Fruit fly (Drosophila melanogaster): ENCODE results near the gene Alp12.
A peak's percentile ranks its signal among the peaks of the same experiment; 100 is the strongest.

The Alp12 gene

DNA sequence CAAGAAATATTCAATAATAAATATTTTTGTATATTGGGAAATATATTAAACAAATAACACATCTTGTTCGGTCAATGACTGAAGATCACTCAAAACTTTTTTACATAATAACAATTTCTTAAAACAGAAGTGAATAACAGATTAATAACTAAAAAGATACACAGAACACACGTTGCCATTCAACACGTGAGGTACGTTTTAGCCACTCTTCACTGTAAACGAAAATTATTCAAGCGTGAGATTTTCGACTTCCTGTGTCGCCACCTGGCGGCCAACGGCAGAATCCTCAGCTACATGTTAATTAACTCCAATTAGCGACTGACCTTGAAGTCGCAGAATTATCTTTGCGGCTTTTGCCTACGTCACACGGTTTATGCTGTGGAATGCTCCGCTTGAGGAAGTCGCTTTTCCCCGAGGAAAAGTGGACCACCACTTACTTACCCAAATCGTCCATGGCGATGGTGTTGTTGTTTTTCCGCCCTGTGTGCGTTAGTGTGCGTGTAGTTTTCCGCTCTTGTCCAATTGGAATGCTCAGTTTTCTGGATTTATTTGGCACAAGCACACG, 2.0 kb downstream of the Alp12 start:
- TF ChIP-seq cic (GFP tag; optimal IDR thresholded peaks at IDR 0.05) (no peak), Mnt (GFP tag; optimal IDR thresholded peaks at IDR 0.05) (no peak), tj (GFP tag; optimal IDR thresholded peaks at IDR 0.05) (no peak), CG12768 (GFP tag; optimal IDR thresholded peaks at IDR 0.05) (no peak), cnc (optimal IDR thresholded peaks at IDR 0.05) (no peak), CG11617 (GFP tag; optimal IDR thresholded peaks at IDR 0.05) (no peak), CG5204 (GFP tag; optimal IDR thresholded peaks at IDR 0.05) (peak; percentile 10), bab1 (GFP tag; optimal IDR thresholded peaks at IDR 0.05) (no peak), CG7101 (tag; optimal IDR thresholded peaks at IDR 0.05) (peak; percentile 73), CG7045 (GFP tag; optimal IDR thresholded peaks at IDR 0.05) (peak; percentile 32), CG1620 (GFP tag; optimal IDR thresholded peaks at IDR 0.05) (no peak), pad (GFP tag; optimal IDR thresholded peaks at IDR 0.05) (peak; percentile 7), toe (GFP tag; optimal IDR thresholded peaks at IDR 0.05) (no peak), Hr96 (GFP tag; optimal IDR thresholded peaks at IDR 0.05) (no peak), CG14711 (tag; optimal IDR thresholded peaks at IDR 0.05) (peak; percentile 69), Crg-1 (GFP tag; optimal IDR thresholded peaks at IDR 0.05) (peak; percentile 7), CG33017 (tag; optimal IDR thresholded peaks at IDR 0.05) (peak; percentile 61), ovo (GFP tag; optimal IDR thresholded peaks at IDR 0.05) (no peak), Clk (GFP tag; optimal IDR thresholded peaks at IDR 0.05) (no peak), kay (GFP tag; ENCODE audit: borderline replicate concordance) (peak; percentile 61)

DNA sequence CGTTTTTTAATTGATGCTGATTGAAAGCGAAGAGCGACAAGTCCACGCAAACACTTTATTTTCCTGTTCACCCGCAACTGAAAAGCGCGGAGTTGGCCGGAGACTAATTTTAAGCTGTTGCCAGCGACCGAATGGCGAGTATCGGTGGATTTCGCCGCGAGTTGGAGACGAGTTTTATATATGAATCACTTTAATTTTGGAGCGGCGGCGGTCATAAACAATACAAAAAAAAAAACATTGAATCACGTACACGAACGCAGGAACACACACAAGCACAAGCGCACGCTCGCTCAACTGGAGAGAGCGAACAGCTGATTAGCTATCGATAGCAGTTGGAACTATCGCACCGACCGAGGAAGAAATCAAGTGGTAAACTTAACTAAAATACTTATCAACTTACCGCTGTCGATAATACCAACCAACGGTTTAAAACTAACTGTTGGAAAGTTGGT, 2.5 kb downstream of the Alp12 start, which contains the start of gene Pax:
Pax (minus strand) TSS at position 267 of the 452 bp plus-strand sequence.
- TF ChIP-seq Clk (GFP tag; optimal IDR thresholded peaks at IDR 0.05) (no peak), Mnt (GFP tag; optimal IDR thresholded peaks at IDR 0.05) (peak; percentile 58), cic (GFP tag; optimal IDR thresholded peaks at IDR 0.05) (peak; percentile 46), Crg-1 (GFP tag; optimal IDR thresholded peaks at IDR 0.05) (no peak), tj (GFP tag; optimal IDR thresholded peaks at IDR 0.05) (peak; percentile 75), kay (GFP tag; ENCODE audit: borderline replicate concordance) (peak; percentile 90), pad (GFP tag; optimal IDR thresholded peaks at IDR 0.05) (no peak), CG33017 (tag; optimal IDR thresholded peaks at IDR 0.05) (peak; percentile 13), bab1 (GFP tag; optimal IDR thresholded peaks at IDR 0.05) (peak; percentile 33)

DNA sequence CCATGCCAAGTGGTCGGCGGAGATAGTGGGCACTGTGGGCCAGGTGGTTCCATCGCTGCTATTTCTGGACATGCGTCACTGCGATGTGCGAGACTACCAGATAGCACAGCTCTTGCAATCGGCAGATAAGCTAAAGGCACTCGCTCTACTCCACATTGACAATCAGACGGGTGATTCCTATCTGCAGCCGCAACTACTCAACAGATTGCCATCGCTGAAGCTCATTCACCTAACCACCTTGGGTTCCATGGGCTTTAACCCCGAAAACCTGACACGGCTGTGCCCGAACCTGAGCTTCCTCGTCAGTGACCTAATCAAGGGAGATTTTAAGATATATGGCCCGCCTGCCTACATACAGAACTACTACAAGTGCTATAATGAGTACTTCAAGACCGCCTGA, 5.9 kb downstream of the Alp12 start:
- peak; percentile 40 for TF ChIP-seq cic (GFP tag; optimal IDR thresholded peaks at IDR 0.05)
- no peak for TF ChIP-seq Hr96 (GFP tag; optimal IDR thresholded peaks at IDR 0.05)

DNA sequence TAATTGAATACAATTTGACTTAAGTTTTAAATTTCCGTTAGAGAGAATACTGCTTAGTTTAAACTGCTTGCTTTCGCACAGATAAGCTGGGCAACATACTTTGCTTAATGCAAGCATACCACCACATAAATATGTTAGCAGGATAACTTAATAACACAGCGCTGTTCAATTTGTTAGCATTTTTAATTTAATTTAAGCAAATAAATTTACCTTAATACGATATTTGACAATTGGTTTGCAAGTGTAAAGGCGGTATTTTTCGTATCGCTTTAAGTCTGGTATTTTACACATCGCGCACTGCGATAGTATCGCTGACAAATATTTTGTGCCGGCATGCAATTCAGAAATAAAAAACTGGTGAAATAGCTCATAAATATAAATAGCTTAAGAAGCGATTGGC, 6.5 kb downstream of the Alp12 start, which contains the start of gene RtcB:
RtcB (plus strand) TSS at position 301 of the 400 bp plus-strand sequence.
- TF ChIP-seq CG12768 (GFP tag; optimal IDR thresholded peaks at IDR 0.05) (no peak), pad (GFP tag; optimal IDR thresholded peaks at IDR 0.05) (no peak), kay (GFP tag; ENCODE audit: borderline replicate concordance) (no peak), bab1 (GFP tag; optimal IDR thresholded peaks at IDR 0.05) (peak; percentile 0), Hr96 (GFP tag; optimal IDR thresholded peaks at IDR 0.05) (no peak), toe (GFP tag; optimal IDR thresholded peaks at IDR 0.05) (no peak), tj (GFP tag; optimal IDR thresholded peaks at IDR 0.05) (peak; percentile 60)

DNA sequence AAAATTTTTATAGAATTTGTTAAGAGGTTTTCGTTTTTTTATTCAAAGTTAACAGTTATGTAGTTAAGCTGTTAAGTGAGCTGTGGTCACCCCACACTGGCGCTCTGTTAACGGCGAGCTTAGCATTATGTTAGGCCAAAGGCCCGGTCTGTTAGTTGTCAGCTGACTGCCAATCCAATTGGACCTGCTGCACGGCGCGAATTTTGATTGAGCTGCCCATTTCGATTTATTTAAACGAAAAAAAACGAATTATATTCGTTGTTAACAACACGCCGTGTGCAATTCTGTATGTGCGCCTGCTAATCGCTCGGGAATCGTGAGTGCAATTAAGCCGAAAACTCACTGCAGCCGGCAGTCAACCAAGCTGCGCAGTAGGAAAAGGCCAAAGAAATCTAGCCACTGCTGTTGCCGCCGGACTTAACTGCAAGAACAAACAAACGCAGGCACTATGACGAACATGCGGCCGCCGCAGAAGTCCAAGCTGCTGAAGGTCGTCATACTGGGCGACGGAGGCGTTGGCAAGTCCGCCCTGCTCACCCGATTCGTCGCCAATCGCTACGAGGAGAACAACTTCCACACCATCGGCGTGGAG, 8.7 kb downstream of the Alp12 start, which contains the start of gene Rab9:
Rab9 (plus strand) TSS at position 151 of the 592 bp plus-strand sequence.
- no peak for TF ChIP-seq CG7045 (GFP tag; optimal IDR thresholded peaks at IDR 0.05)
- TF ChIP-seq CG33017 (tag; optimal IDR thresholded peaks at IDR 0.05): peak; percentile 46
- TF ChIP-seq CG7101 (tag; optimal IDR thresholded peaks at IDR 0.05): peak; percentile 26
- no peak for TF ChIP-seq kay (GFP tag; ENCODE audit: borderline replicate concordance)
- TF ChIP-seq CG1620 (GFP tag; optimal IDR thresholded peaks at IDR 0.05): no peak
- peak; percentile 9 for TF ChIP-seq Crg-1 (GFP tag; optimal IDR thresholded peaks at IDR 0.05)
- TF ChIP-seq CG14711 (tag; optimal IDR thresholded peaks at IDR 0.05): peak; percentile 12
- TF ChIP-seq Mnt (GFP tag; optimal IDR thresholded peaks at IDR 0.05): peak; percentile 66
- peak; percentile 64 for TF ChIP-seq CG12768 (GFP tag; optimal IDR thresholded peaks at IDR 0.05)
- no peak for TF ChIP-seq CG11617 (GFP tag; optimal IDR thresholded peaks at IDR 0.05)
- peak; percentile 45 for TF ChIP-seq tj (GFP tag; optimal IDR thresholded peaks at IDR 0.05)
- peak; percentile 73 for TF ChIP-seq cic (GFP tag; optimal IDR thresholded peaks at IDR 0.05)
- no peak for TF ChIP-seq pad (GFP tag; optimal IDR thresholded peaks at IDR 0.05)
- TF ChIP-seq ovo (GFP tag; optimal IDR thresholded peaks at IDR 0.05): no peak
- TF ChIP-seq bab1 (GFP tag; optimal IDR thresholded peaks at IDR 0.05): peak; percentile 73

DNA sequence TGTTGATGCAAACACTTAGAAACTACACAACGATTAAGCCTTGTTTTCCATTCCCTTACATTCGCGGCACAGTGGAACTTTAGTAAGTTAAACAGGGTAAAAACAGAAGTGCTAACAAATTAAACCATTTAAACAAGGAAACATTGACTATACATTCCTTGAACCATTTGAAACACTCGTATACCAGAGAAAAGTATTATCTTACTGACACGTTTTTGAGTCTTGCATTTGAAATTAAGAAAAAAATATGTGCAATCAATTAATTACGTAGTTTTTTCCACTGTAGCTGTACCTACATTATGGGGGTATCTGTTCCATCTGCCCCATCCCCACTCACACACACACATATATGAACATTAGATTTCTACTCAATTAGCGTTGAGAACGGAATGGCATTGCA, 9.4 kb downstream of the Alp12 start:
- TF ChIP-seq CG14711 (tag; optimal IDR thresholded peaks at IDR 0.05) (peak; percentile 60), ovo (GFP tag; optimal IDR thresholded peaks at IDR 0.05) (peak; percentile 3), CG1620 (GFP tag; optimal IDR thresholded peaks at IDR 0.05) (no peak), Hr96 (GFP tag; optimal IDR thresholded peaks at IDR 0.05) (peak; percentile 60), CG7101 (tag; optimal IDR thresholded peaks at IDR 0.05) (peak; percentile 62), pad (GFP tag; optimal IDR thresholded peaks at IDR 0.05) (peak; percentile 33), tj (GFP tag; optimal IDR thresholded peaks at IDR 0.05) (peak; percentile 67), CG33017 (tag; optimal IDR thresholded peaks at IDR 0.05) (peak; percentile 71), toe (GFP tag; optimal IDR thresholded peaks at IDR 0.05) (peak; percentile 64), kay (GFP tag; ENCODE audit: borderline replicate concordance) (peak; percentile 85), CG12768 (GFP tag; optimal IDR thresholded peaks at IDR 0.05) (peak; percentile 76), cic (GFP tag; optimal IDR thresholded peaks at IDR 0.05) (peak; percentile 36), CG5204 (GFP tag; optimal IDR thresholded peaks at IDR 0.05) (peak; percentile 52), bab1 (GFP tag; optimal IDR thresholded peaks at IDR 0.05) (peak; percentile 2), Crg-1 (GFP tag; optimal IDR thresholded peaks at IDR 0.05) (peak; percentile 20), cnc (optimal IDR thresholded peaks at IDR 0.05) (no peak), Clk (GFP tag; optimal IDR thresholded peaks at IDR 0.05) (peak; percentile 31), CG11617 (GFP tag; optimal IDR thresholded peaks at IDR 0.05) (peak; percentile 20), CG7045 (GFP tag; optimal IDR thresholded peaks at IDR 0.05) (peak; percentile 31), Mnt (GFP tag; optimal IDR thresholded peaks at IDR 0.05) (peak; percentile 25)

Data from whole organism, adult.